Worm (Caenorhabditis elegans) whole organism, young adult: ENCODE data around the gene K09C8.2.
A peak's percentile ranks its signal among the peaks of the same experiment; 100 is the strongest.

Experiments
- B0019.2 ChIP-seq: fragments of 200-800 bp; sonication (Bioruptor generic); conservative IDR thresholded peaks from 2 replicates; pipeline ENCODE4 v1.3.6; 2022; ENCODE audit warnings: missing genetic modification reagents, missing genetic modification characterization, missing compliant biosample characterization
- B0336.3 ChIP-seq: fragments of 200-800 bp; sonication (Bioruptor generic); IDR thresholded peaks from 2 replicates; pipeline ENCODE4 v1.3.6; 2022; ENCODE audit warnings: missing genetic modification characterization, missing compliant biosample characterization
- F10E7.11 ChIP-seq: sonication (generic microtip); optimal IDR thresholded peaks from 2 replicates; lab custom pipeline; 2017; ENCODE audit warnings: mild to moderate bottlenecking, missing genetic modification characterization, moderate library complexity, missing compliant biosample characterization
- F52B5.7 ChIP-seq: sonication (generic microtip); optimal IDR thresholded peaks from 2 replicates; lab custom pipeline; 2016; ENCODE audit warnings: mild to moderate bottlenecking, missing genetic modification characterization, missing compliant biosample characterization
- F55B11.4 ChIP-seq: sonication (generic microtip); optimal IDR thresholded peaks from 2 replicates; lab custom pipeline; 2016; ENCODE audit warnings: missing compliant biosample characterization, missing genetic modification characterization, borderline replicate concordance; ENCODE audit not compliant: insufficient read depth
- T07F8.4 ChIP-seq: sonication (generic microtip); optimal IDR thresholded peaks from 2 replicates; lab custom pipeline; 2016; ENCODE audit warnings: mild to moderate bottlenecking, missing genetic modification characterization, moderate library complexity, missing compliant biosample characterization
- T26A5.8 ChIP-seq: sonication (generic microtip); optimal IDR thresholded peaks from 2 replicates; lab custom pipeline; 2016; ENCODE audit warnings: missing genetic modification characterization, missing compliant biosample characterization
- Y53G8AR.9 ChIP-seq: fragments of 200-800 bp; sonication (Bioruptor generic); conservative IDR thresholded peaks from 2 replicates; pipeline ENCODE4 v1.3.6; 2022; ENCODE audit warnings: missing genetic modification reagents, missing genetic modification characterization, missing compliant biosample characterization
- aptf-3 ChIP-seq: fragments of 200-800 bp; sonication (Bioruptor generic); IDR thresholded peaks from 2 replicates; pipeline ENCODE4 v1.3.6; 2022; ENCODE audit warnings: missing genetic modification characterization, missing compliant biosample characterization
- atf-7 ChIP-seq: sonication (generic microtip); optimal IDR thresholded peaks from 2 replicates; lab custom pipeline; 2017; ENCODE audit warnings: mild to moderate bottlenecking, missing genetic modification characterization, missing compliant biosample characterization
- athp-1 ChIP-seq: sonication (generic microtip); optimal IDR thresholded peaks from 2 replicates; lab custom pipeline; 2017; ENCODE audit warnings: mild to moderate bottlenecking, missing genetic modification characterization, missing compliant biosample characterization
- attf-5 ChIP-seq: fragments of 200-800 bp; sonication (Bioruptor generic); optimal IDR thresholded peaks from 2 replicates; lab custom pipeline; 2018; ENCODE audit warnings: mild to moderate bottlenecking, missing genetic modification characterization, missing compliant biosample characterization
- bed-1 ChIP-seq: fragments of 200-800 bp; sonication (Bioruptor generic); IDR thresholded peaks from 2 replicates; pipeline ENCODE4 v1.3.6; 2022; ENCODE audit warnings: missing genetic modification reagents, missing genetic modification characterization, missing compliant biosample characterization
- bed-2 ChIP-seq: fragments of 200-800 bp; sonication (Bioruptor generic); IDR thresholded peaks from 2 replicates; pipeline ENCODE4 v1.3.6; 2022; ENCODE audit warnings: missing genetic modification reagents, missing genetic modification characterization, missing compliant biosample characterization
- ccch-3 ChIP-seq: fragments of 200-800 bp; sonication (Bioruptor generic); optimal IDR thresholded peaks from 2 replicates; lab custom pipeline; 2018; ENCODE audit warnings: mild to moderate bottlenecking, missing genetic modification characterization, missing compliant biosample characterization
- cebp-2 ChIP-seq: fragments of 200-800 bp; sonication (Bioruptor generic); IDR thresholded peaks from 2 replicates; pipeline ENCODE4 v1.3.6; 2022; ENCODE audit warnings: missing genetic modification characterization, missing compliant biosample characterization
- ceh-40 ChIP-seq: fragments of 200-800 bp; sonication (Bioruptor generic); IDR thresholded peaks from 2 replicates; pipeline ENCODE4 v1.3.6; 2022; ENCODE audit warnings: missing genetic modification characterization, missing compliant biosample characterization
- dpff-1 ChIP-seq: sonication (generic microtip); optimal IDR thresholded peaks from 2 replicates; lab custom pipeline; 2017; ENCODE audit warnings: mild to moderate bottlenecking, missing genetic modification characterization, missing compliant biosample characterization
- efl-1 ChIP-seq: fragments of 150-350 bp; optimal IDR thresholded peaks from 2 replicates; lab custom pipeline; 2014; ENCODE audit warnings: missing biosample characterization, missing genetic modification reagents, missing genetic modification characterization
- egl-44 ChIP-seq: fragments of 200-800 bp; sonication (Bioruptor generic); IDR thresholded peaks from 2 replicates; pipeline ENCODE4 v1.3.6; 2022; ENCODE audit warnings: missing genetic modification reagents, missing genetic modification characterization, missing compliant biosample characterization
- him-1 ChIP-seq: sonication (generic microtip); optimal IDR thresholded peaks from 2 replicates; lab custom pipeline; 2016; ENCODE audit warnings: missing genotype, missing genetic modification reagents, missing genetic modification characterization, missing compliant biosample characterization
- hmg-20 ChIP-seq: fragments of 200-800 bp; sonication (Bioruptor generic); IDR thresholded peaks from 2 replicates; pipeline ENCODE4 v1.3.6; 2022; ENCODE audit warnings: missing genetic modification reagents, missing genetic modification characterization, missing compliant biosample characterization
- hrde-1 ChIP-seq: sonication (generic microtip); optimal IDR thresholded peaks from 2 replicates; lab custom pipeline; 2016; ENCODE audit warnings: missing genetic modification characterization, mild to moderate bottlenecking, missing compliant biosample characterization, moderate library complexity, missing genotype, missing genetic modification reagents, borderline replicate concordance
- lir-1 ChIP-seq: fragments of 200-800 bp; sonication (Bioruptor generic); conservative IDR thresholded peaks from 2 replicates; pipeline ENCODE4 v1.3.6; 2022; ENCODE audit warnings: missing genetic modification reagents, missing genetic modification characterization, missing compliant biosample characterization
- mes-4 ChIP-seq: sonication (generic microtip); optimal IDR thresholded peaks from 2 replicates; lab custom pipeline; 2016; ENCODE audit warnings: missing genotype, missing genetic modification characterization, missing compliant biosample characterization
- nfya-1 ChIP-seq: sonication (generic microtip); optimal IDR thresholded peaks from 2 replicates; lab custom pipeline; 2017; ENCODE audit warnings: antibody characterized with exemption, missing compliant biosample characterization, missing genetic modification characterization, borderline replicate concordance; ENCODE audit not compliant: insufficient read depth
- nhr-120 ChIP-seq: fragments of 200-800 bp; sonication (Bioruptor generic); IDR thresholded peaks from 2 replicates; pipeline ENCODE4 v1.3.6; 2022; ENCODE audit warnings: missing genetic modification characterization, missing compliant biosample characterization
- nhr-80 ChIP-seq: sonication (generic microtip); optimal IDR thresholded peaks from 2 replicates; lab custom pipeline; 2016; ENCODE audit warnings: missing genetic modification characterization, missing compliant biosample characterization
- nhr-90 ChIP-seq: sonication (generic microtip); optimal IDR thresholded peaks from 2 replicates; lab custom pipeline; 2016; ENCODE audit warnings: missing genotype, mild to moderate bottlenecking, missing genetic modification characterization, missing compliant biosample characterization
- rpc-1 ChIP-seq, 2 experiments: fragments of 150-350 bp in 1 of 2; sonication (generic microtip) in 1 of 2; optimal IDR thresholded peaks; 2 replicates each; lab custom pipeline; 2014 to 2018; ENCODE audit warnings: missing biosample characterization in 1 of 2, missing genetic modification characterization in 1 of 2, missing genetic modification reagents in 1 of 2, missing genotype in 1 of 2
- sdz-38 ChIP-seq: sonication (generic microtip); optimal IDR thresholded peaks from 2 replicates; lab custom pipeline; 2016; ENCODE audit warnings: missing genotype, missing genetic modification characterization, missing compliant biosample characterization
- snpc-3.4 ChIP-seq: sonication (generic microtip); optimal IDR thresholded peaks from 2 replicates; lab custom pipeline; 2017; ENCODE audit warnings: missing genetic modification characterization, mild to moderate bottlenecking, missing compliant biosample characterization, antibody characterized with exemption, moderate library complexity, missing genotype, missing genetic modification reagents
- snpc-4 ChIP-seq, 5 experiments: fragments of 150-350 bp in 1 of 5; sonication (generic microtip) in 4 of 5; optimal IDR thresholded peaks; 2 replicates each; lab custom pipeline; 2014 to 2018; ENCODE audit warnings: missing genetic modification characterization in 5 of 5, missing biosample characterization in 3 of 5, antibody characterized with exemption in 2 of 5, mild to moderate bottlenecking in 2 of 5, missing compliant biosample characterization in 2 of 5, missing genotype in 2 of 5, moderate library complexity in 2 of 5, missing genetic modification reagents in 1 of 5
- xnd-1 ChIP-seq: sonication (generic microtip); optimal IDR thresholded peaks from 2 replicates; lab custom pipeline; 2016; ENCODE audit warnings: missing genotype, missing genetic modification reagents, missing genetic modification characterization, missing compliant biosample characterization
- zim-3 ChIP-seq: sonication (generic microtip); optimal IDR thresholded peaks from 2 replicates; lab custom pipeline; 2017; ENCODE audit warnings: mild to moderate bottlenecking, missing genetic modification characterization, moderate library complexity, missing compliant biosample characterization
- ztf-25 ChIP-seq: fragments of 200-800 bp; sonication (Bioruptor generic); IDR thresholded peaks from 2 replicates; pipeline ENCODE4 v1.3.6; 2022; ENCODE audit warnings: missing genetic modification reagents, missing genetic modification characterization, missing compliant biosample characterization
- ztf-6 ChIP-seq: fragments of 200-800 bp; sonication (Bioruptor generic); IDR thresholded peaks from 2 replicates; pipeline ENCODE4 v1.3.6; 2022; ENCODE audit warnings: missing genetic modification reagents, missing genetic modification characterization, missing compliant biosample characterization

The K09C8.2 gene

ce11 chrX:10948852-10949251, 10.4 kb upstream of the K09C8.2 start, which contains the start of gene T21B6.3:
TSS of gene T21B6.3 (minus strand) at chrX:10948952.
- TF ChIP-seq bed-2 (no peak), athp-1 (tag; lab: Kevin White, UChicago) (no peak), nhr-90 (no peak), Y53G8AR.9 (no peak), cebp-2 (GFP tag; lab: Robert Waterston, UW) (no peak), snpc-3.4 (tag; lab: Kevin White, UChicago) (no peak), sdz-38 (no peak), aptf-3 (GFP tag; lab: Robert Waterston, UW) (no peak), nhr-80 (tag; lab: Kevin White, UChicago) (no peak), bed-1 (GFP tag; lab: Robert Waterston, UW) (no peak), rpc-1 (optimal IDR thresholded peaks at IDR 0.05; lab: Kevin White, UChicago) (no peak), rpc-1 (tag; optimal IDR thresholded peaks at IDR 0.05; lab: Kevin White, UChicago) (no peak), atf-7 (tag; lab: Kevin White, UChicago) (no peak), lir-1 (GFP tag; lab: Robert Waterston, UW) (no peak), zim-3 (tag; lab: Kevin White, UChicago) (no peak)

ce11 chrX:10951168-10951567, 8.1 kb upstream of the K09C8.2 start, which contains the start of gene K09C8.7:
TSS of gene K09C8.7 (minus strand) at chrX:10951393.
- no peak for TF ChIP-seq cebp-2 (GFP tag; lab: Robert Waterston, UW)
- TF ChIP-seq T07F8.4: no peak
- TF ChIP-seq hmg-20 (GFP tag; lab: Robert Waterston, UW): no peak
- TF ChIP-seq egl-44: no peak
- TF ChIP-seq attf-5: no peak
- TF ChIP-seq nhr-80 (tag; lab: Kevin White, UChicago): no peak
- TF ChIP-seq hrde-1: no peak

ce11 chrX:10951922-10952321, 7.3 kb upstream of the K09C8.2 start:
- peak; percentile 6 for TF ChIP-seq nhr-80 (tag; lab: Kevin White, UChicago)
- no peak for TF ChIP-seq T26A5.8 (tag; lab: Kevin White, UChicago)

ce11 chrX:10953834-10954233, 5.4 kb upstream of the K09C8.2 start, which contains the start of gene pbo-4:
TSS of gene pbo-4 (plus strand) at chrX:10954134.
- TF ChIP-seq nhr-120 (GFP tag; lab: Robert Waterston, UW) (no peak), ztf-6 (GFP tag; lab: Robert Waterston, UW) (no peak), F55B11.4 (tag; lab: Kevin White, UChicago) (no peak), B0336.3 (GFP tag; lab: Robert Waterston, UW) (no peak), ccch-3 (GFP tag; lab: Kevin White, UChicago) (no peak), F10E7.11 (tag; lab: Kevin White, UChicago) (no peak), ztf-25 (GFP tag; lab: Robert Waterston, UW) (no peak), B0019.2 (GFP tag; lab: Robert Waterston, UW) (no peak), hmg-20 (GFP tag; lab: Robert Waterston, UW) (no peak), xnd-1 (tag; lab: Kevin White, UChicago) (no peak), cebp-2 (GFP tag; lab: Robert Waterston, UW) (no peak), mes-4 (no peak), T26A5.8 (tag; lab: Kevin White, UChicago) (no peak), efl-1 (GFP tag; lab: Kevin White, UChicago) (no peak), him-1 (tag; lab: Kevin White, UChicago) (no peak), nfya-1 (tag; lab: Kevin White, UChicago) (no peak), dpff-1 (tag; lab: Kevin White, UChicago) (no peak), snpc-4 (GFP tag; optimal IDR thresholded peaks at IDR 0.05; lab: Kevin White, UChicago) (no peak), snpc-4 (tag; optimal IDR thresholded peaks at IDR 0.05; lab: Kevin White, UChicago) (no peak), ceh-40 (GFP tag; lab: Robert Waterston, UW) (no peak), F52B5.7 (tag; lab: Kevin White, UChicago) (no peak)
